Fruit fly (Drosophila melanogaster) whole organism, adult: ENCODE results near the gene CG4593.

Experiments
- CG11617 ChIP-seq: fragments of 200-800 bp; sonication (Bioruptor generic); optimal IDR thresholded peaks from 2 replicates; lab custom pipeline; 2017; ENCODE audit warnings: mild to moderate bottlenecking, missing biosample characterization, missing genetic modification reagents, missing genetic modification characterization
- CG12768 ChIP-seq: fragments of 200-800 bp; sonication (Bioruptor generic); optimal IDR thresholded peaks from 2 replicates; lab custom pipeline; 2017; ENCODE audit warnings: missing biosample characterization, missing genetic modification characterization, mild to moderate bottlenecking, moderate library complexity, missing genetic modification reagents
- CG14711 ChIP-seq: fragments of 200-800 bp; sonication (Bioruptor generic); optimal IDR thresholded peaks from 2 replicates; lab custom pipeline; 2018; ENCODE audit warnings: missing biosample characterization, mild to moderate bottlenecking, missing genetic modification characterization, moderate library complexity
- CG1620 ChIP-seq: fragments of 200-800 bp; sonication (Bioruptor generic); optimal IDR thresholded peaks from 2 replicates; lab custom pipeline; 2016; ENCODE audit warnings: missing biosample characterization, missing genetic modification characterization
- CG33017 ChIP-seq: fragments of 200-800 bp; sonication (Bioruptor generic); optimal IDR thresholded peaks from 2 replicates; lab custom pipeline; 2018; ENCODE audit warnings: missing biosample characterization, mild to moderate bottlenecking, missing genetic modification characterization, moderate library complexity
- CG5204 ChIP-seq: fragments of 200-800 bp; sonication (Bioruptor generic); optimal IDR thresholded peaks from 2 replicates; lab custom pipeline; 2016; ENCODE audit warnings: missing biosample characterization, missing genetic modification characterization
- CG7045 ChIP-seq: fragments of 200-800 bp; sonication (Bioruptor generic); optimal IDR thresholded peaks from 2 replicates; lab custom pipeline; 2017; ENCODE audit warnings: missing biosample characterization, mild to moderate bottlenecking, missing genetic modification characterization
- CG7101 ChIP-seq: fragments of 200-800 bp; sonication (Bioruptor generic); optimal IDR thresholded peaks from 2 replicates; lab custom pipeline; 2018; ENCODE audit warnings: missing biosample characterization, mild to moderate bottlenecking, missing genetic modification characterization, moderate library complexity
- Clk ChIP-seq: fragments of 200-800 bp; sonication (Bioruptor generic); optimal IDR thresholded peaks from 2 replicates; lab custom pipeline; 2017; ENCODE audit warnings: missing biosample characterization, missing genetic modification characterization
- Crg-1 ChIP-seq: fragments of 200-800 bp; sonication (Bioruptor generic); optimal IDR thresholded peaks from 2 replicates; lab custom pipeline; 2016; ENCODE audit warnings: missing biosample characterization, missing genetic modification characterization
- Hr96 ChIP-seq: fragments of 200-800 bp; sonication (Bioruptor generic); optimal IDR thresholded peaks from 2 replicates; lab custom pipeline; 2016; ENCODE audit warnings: missing biosample characterization, missing genetic modification characterization
- Mnt ChIP-seq: fragments of 200-800 bp; sonication (Bioruptor generic); optimal IDR thresholded peaks from 2 replicates; lab custom pipeline; 2016; ENCODE audit warnings: missing biosample characterization, mild to moderate bottlenecking, missing genetic modification characterization
- bab1 ChIP-seq: fragments of 200-800 bp; sonication (Bioruptor generic); optimal IDR thresholded peaks from 3 replicates; lab custom pipeline; 2019; ENCODE audit warnings: missing biosample characterization, mild to moderate bottlenecking, missing genetic modification characterization, moderate library complexity
- cic ChIP-seq: fragments of 200-800 bp; sonication (Bioruptor generic); optimal IDR thresholded peaks from 2 replicates; lab custom pipeline; 2017; ENCODE audit warnings: missing biosample characterization, mild to moderate bottlenecking, missing genetic modification characterization, moderate library complexity
- cnc ChIP-seq, 2 experiments: fragments of >200 bp; optimal IDR thresholded peaks; 2 replicates each; lab custom pipeline; 2017
- kay ChIP-seq: fragments of 200-800 bp; sonication (Bioruptor generic); peaks from one replicate; lab custom pipeline; 2016; ENCODE audit warnings: missing biosample characterization, missing genetic modification characterization, borderline replicate concordance
- ovo ChIP-seq: fragments of 200-800 bp; sonication (Bioruptor generic); optimal IDR thresholded peaks from 2 replicates; lab custom pipeline; 2016; ENCODE audit warnings: missing biosample characterization, missing genetic modification characterization
- pad ChIP-seq: fragments of 200-800 bp; sonication (Bioruptor generic); optimal IDR thresholded peaks from 3 replicates; lab custom pipeline; 2017; ENCODE audit warnings: missing biosample characterization, missing genetic modification characterization, mild to moderate bottlenecking, moderate library complexity, missing genetic modification reagents
- tj ChIP-seq: fragments of 200-800 bp; sonication (Bioruptor generic); optimal IDR thresholded peaks from 3 replicates; lab custom pipeline; 2017; ENCODE audit warnings: missing biosample characterization, mild to moderate bottlenecking, missing genetic modification characterization, moderate library complexity
- toe ChIP-seq: fragments of 200-800 bp; sonication (Bioruptor generic); optimal IDR thresholded peaks from 2 replicates; lab custom pipeline; 2016; ENCODE audit warnings: missing biosample characterization, missing genetic modification characterization

The CG4593 gene

DNA sequence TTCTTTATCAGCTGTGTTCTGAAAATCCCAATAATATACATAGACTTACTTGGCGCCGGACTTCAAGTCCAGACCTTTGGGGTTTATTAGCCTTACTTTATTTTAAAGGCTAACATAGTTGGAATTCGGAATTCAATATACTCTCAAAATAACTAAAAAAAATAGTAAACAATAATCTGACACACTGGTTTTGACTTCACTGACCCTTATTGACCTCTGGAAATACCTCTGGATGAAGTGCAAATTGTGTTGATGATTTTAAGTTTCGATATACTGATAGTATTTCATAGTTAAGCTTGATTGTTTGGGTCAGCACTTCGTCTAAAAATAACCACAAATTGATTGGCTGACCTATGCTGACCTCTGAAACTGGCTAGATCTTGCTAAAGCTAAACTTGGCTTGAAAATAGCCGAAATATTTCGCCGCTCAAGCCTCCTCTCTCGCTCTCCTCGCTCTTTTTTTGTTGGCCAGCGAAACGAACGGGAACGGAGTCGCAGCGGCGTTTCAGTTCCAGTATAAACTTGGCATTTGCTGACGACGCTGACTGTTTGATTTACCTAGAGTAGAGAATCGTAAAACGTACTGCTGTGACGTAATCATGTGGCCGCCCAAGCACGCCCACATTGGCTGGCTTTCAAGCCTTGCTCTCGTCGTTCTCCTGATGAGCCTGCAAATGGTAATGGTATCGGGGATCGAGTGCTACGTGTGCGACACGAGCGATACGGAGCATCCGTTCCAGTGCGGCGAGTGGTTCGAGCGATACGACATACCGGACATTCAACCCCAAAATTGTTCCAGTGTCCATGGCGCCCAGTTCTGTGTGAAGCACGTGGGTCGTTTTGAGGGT is 27.5 kb upstream of the CG4593 start, which contains the start of gene bou:
bou (plus strand) TSS at position 507 of the 848 bp plus-strand sequence.
- TF ChIP-seq tj (peak; percentile 77), cic (GFP tag; lab: Kevin White, UChicago) (no peak), Mnt (GFP tag; lab: Kevin White, UChicago) (no peak), ovo (GFP tag; lab: Kevin White, UChicago) (peak; percentile 52)

DNA sequence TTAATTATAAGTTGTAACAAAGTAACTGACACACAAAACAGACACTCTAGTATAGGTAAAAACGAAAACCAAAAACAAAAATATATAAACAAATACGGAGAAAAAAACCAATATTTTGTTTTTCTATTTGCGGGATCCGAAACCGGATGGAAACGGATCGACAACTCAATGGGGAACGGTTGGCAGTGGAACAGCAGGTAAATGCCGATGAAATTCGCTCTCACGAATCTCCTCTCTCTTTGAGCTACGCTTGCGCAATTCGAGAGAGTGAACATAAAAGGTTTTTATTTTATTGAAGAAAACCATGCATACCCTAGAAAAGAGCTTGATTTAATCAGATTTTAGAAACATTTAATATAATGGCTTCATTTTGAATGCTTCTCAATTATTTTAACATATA is 26.6 kb upstream of the CG4593 start:
- TF ChIP-seq CG11617 (GFP tag; lab: Kevin White, UChicago) (no peak), ovo (GFP tag; lab: Kevin White, UChicago) (no peak), Crg-1 (GFP tag; lab: Kevin White, UChicago) (no peak), CG14711 (tag; lab: Kevin White, UChicago) (no peak), Clk (no peak), Hr96 (GFP tag; lab: Kevin White, UChicago) (no peak), CG12768 (GFP tag; lab: Kevin White, UChicago) (no peak), CG7101 (no peak), toe (GFP tag; lab: Kevin White, UChicago) (no peak), CG5204 (GFP tag; lab: Kevin White, UChicago) (no peak), cnc (optimal IDR thresholded peaks at IDR 0.05; lab: Kevin White, UChicago) (no peak), CG1620 (no peak), kay (GFP tag; lab: Kevin White, UChicago) (no peak), tj (no peak), cic (GFP tag; lab: Kevin White, UChicago) (no peak), bab1 (GFP tag; lab: Kevin White, UChicago) (no peak), pad (GFP tag; lab: Kevin White, UChicago) (no peak), CG33017 (tag; lab: Kevin White, UChicago) (no peak), Mnt (GFP tag; lab: Kevin White, UChicago) (no peak)

DNA sequence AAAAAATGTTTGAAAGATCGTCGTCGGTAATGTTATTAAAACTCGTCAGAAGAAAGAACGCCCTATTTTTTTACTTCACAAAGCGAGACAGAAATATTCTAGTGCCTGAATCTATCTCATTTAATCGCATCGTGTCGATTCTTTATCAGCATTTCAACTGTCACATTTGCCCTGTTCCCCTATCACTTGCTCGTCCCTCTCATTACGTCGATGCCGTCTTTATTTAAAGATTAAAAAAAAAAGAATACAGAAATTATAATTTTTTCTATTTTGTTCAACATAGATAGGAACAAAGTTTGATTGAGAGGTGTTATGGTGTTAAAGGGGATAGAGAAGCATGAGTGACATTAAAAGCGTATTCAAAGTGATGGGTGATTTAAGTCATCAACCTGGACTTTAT is 25.6 kb upstream of the CG4593 start:
- no peak for TF ChIP-seq CG1620
- no peak for TF ChIP-seq Clk
- TF ChIP-seq Hr96 (GFP tag; lab: Kevin White, UChicago) = no peak
- TF ChIP-seq CG33017 (tag; lab: Kevin White, UChicago) = no peak
- no peak for TF ChIP-seq CG5204 (GFP tag; lab: Kevin White, UChicago)
- no peak for TF ChIP-seq bab1 (GFP tag; lab: Kevin White, UChicago)

DNA sequence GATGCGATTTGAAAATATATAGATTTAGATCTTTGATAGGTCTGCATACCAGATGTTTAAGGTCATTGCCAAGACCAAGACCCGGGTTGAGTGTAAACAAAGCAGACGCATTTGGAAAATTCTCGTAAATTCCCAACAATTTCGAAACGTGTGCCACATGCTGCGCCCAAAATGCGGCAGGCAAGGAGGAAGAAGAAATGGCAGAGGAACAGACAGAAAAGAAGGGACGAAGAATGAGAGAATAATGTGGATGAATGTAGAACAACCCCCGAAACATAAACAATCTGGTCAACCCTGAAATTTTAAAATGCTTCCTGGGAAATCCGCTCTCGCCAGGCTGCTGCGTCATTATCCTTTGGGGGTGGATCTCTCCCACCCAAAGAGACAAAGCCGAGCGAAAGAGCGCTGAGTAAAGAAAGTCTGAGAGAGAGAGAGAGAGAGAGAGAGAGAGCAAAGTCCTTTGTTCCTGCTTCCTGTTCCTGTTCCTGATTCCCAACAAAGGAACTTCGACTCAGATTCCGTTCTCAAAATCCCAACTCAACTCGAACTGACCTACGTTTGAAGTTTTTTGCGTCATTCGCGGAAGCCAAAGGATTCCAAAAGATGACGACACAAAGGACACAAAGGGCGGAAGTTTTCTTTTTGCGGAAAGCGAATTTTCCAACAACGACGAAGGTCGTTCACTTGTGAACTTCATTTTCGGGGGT is 24.9 kb upstream of the CG4593 start:
- TF ChIP-seq CG14711 (tag; lab: Kevin White, UChicago) (no peak), bab1 (GFP tag; lab: Kevin White, UChicago) (no peak), cnc (optimal IDR thresholded peaks at IDR 0.05; lab: Kevin White, UChicago) (no peak), CG11617 (GFP tag; lab: Kevin White, UChicago) (no peak), toe (GFP tag; lab: Kevin White, UChicago) (no peak), pad (GFP tag; lab: Kevin White, UChicago) (no peak), tj (no peak), cic (GFP tag; lab: Kevin White, UChicago) (no peak), CG7045 (GFP tag; lab: Kevin White, UChicago) (no peak)

DNA sequence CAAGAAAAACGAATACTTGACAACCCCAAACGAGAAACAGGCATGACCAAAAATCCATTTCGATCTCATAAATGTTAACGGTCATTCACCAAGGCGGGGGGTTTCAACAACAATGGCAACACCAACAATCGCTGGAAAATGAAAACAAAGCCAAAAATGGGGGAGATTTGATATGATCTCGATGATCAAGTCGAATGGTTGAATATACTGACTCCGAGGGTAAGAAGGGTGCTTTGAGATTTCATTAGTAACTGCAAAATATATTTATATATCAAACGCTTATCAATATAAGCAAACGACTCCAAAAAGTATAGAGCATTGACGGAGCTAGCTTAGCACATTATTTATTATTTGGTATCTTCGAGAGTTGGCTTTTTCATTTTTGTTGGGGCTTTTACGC is 23.6 kb upstream of the CG4593 start:
- TF ChIP-seq cnc (optimal IDR thresholded peaks at IDR 0.05; lab: Kevin White, UChicago) = no peak
- TF ChIP-seq ovo (GFP tag; lab: Kevin White, UChicago) = no peak
- no peak for TF ChIP-seq CG33017 (tag; lab: Kevin White, UChicago)

DNA sequence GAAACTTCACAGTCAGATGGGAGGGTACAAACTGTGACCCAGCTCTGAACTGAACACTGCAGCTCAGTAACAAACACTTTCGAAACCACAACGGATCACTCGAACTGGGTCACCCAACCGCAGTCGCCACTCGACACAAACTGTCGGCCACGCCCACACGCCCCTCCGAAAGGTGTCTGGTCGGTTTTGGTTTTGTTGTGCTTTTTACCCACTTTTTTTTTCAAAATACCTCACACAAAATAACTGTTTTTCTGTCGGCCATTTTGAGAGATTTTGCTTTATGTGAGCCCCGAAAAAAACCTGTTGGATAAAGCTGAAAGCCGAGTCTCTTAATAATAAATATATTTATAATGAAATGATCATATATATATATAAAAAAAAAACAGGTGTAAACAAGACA is 22.4 kb upstream of the CG4593 start, which contains the start of gene ogre:
ogre (minus strand) TSS at position 33 of the 400 bp plus-strand sequence.
- TF ChIP-seq CG7101 (no peak), CG33017 (tag; lab: Kevin White, UChicago) (no peak), Crg-1 (GFP tag; lab: Kevin White, UChicago) (no peak), CG11617 (GFP tag; lab: Kevin White, UChicago) (no peak), cnc (optimal IDR thresholded peaks at IDR 0.05; lab: Kevin White, UChicago) (no peak), CG7045 (GFP tag; lab: Kevin White, UChicago) (no peak), toe (GFP tag; lab: Kevin White, UChicago) (no peak)

DNA sequence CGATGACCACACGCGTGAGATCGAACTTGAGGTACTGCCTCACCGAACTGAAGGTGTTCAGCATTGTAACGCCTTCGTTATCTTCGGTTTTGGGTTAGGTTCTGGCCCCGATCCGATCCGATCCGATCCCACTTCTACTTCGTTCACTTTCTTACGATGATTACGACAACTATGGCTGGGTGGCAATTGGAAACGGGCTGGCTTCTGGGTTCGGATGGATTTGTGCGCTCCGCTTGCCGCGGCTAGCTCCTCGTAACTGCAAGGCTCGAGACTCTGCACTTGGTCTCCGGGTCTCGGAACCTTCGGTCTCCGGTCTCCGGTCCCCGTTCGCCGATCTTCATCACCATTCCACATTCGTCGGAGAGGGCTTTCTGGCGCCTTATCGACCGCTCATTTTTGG is 20.3 kb upstream of the CG4593 start, which contains the start of gene Inx7:
Inx7 (minus strand) TSS at position 263 of the 400 bp plus-strand sequence.
- no peak for TF ChIP-seq tj
- TF ChIP-seq pad (GFP tag; lab: Kevin White, UChicago) = no peak
- no peak for TF ChIP-seq CG33017 (tag; lab: Kevin White, UChicago)
- TF ChIP-seq CG14711 (tag; lab: Kevin White, UChicago) = no peak
- no peak for TF ChIP-seq Clk
- no peak for TF ChIP-seq CG7101
- TF ChIP-seq CG1620 = no peak
- TF ChIP-seq Mnt (GFP tag; lab: Kevin White, UChicago) = no peak
- TF ChIP-seq CG7045 (GFP tag; lab: Kevin White, UChicago) = no peak
- no peak for TF ChIP-seq CG12768 (GFP tag; lab: Kevin White, UChicago)
- TF ChIP-seq Hr96 (GFP tag; lab: Kevin White, UChicago) = no peak
- TF ChIP-seq Crg-1 (GFP tag; lab: Kevin White, UChicago) = no peak
- no peak for TF ChIP-seq kay (GFP tag; lab: Kevin White, UChicago)
- no peak for TF ChIP-seq cic (GFP tag; lab: Kevin White, UChicago)
- no peak for TF ChIP-seq ovo (GFP tag; lab: Kevin White, UChicago)
- TF ChIP-seq CG5204 (GFP tag; lab: Kevin White, UChicago) = no peak
- no peak for TF ChIP-seq bab1 (GFP tag; lab: Kevin White, UChicago)
